Fruit fly (Drosophila melanogaster) whole organism, embryonic: ENCODE measurements around the gene Tsen34.

Source experiments
- Asciz ChIP-seq: fragments of 200-800 bp; sonication (Bioruptor generic); optimal IDR thresholded peaks from 2 replicates; lab custom pipeline; 2017; ENCODE audit warnings: missing biosample characterization, mild to moderate bottlenecking, missing genetic modification characterization, missing genetic modification reagents
- Atf-2 ChIP-seq: fragments of 200-800 bp; sonication (Bioruptor generic); optimal IDR thresholded peaks from 2 replicates; lab custom pipeline; 2016; ENCODE audit warnings: missing biosample characterization, missing genetic modification characterization
- C15 ChIP-seq: fragments of 200-800 bp; sonication (Bioruptor generic); IDR thresholded peaks from 3 replicates; pipeline ENCODE4 v1.3.6; 2022; ENCODE audit warnings: missing biosample characterization, missing genetic modification characterization
- CG10321 ChIP-seq: fragments of 200-800 bp; sonication (Bioruptor generic); IDR thresholded peaks from 2 replicates; pipeline ENCODE4 v1.3.6; 2022; ENCODE audit warnings: missing biosample characterization, missing genetic modification characterization
- CG12299 ChIP-seq: fragments of 200-800 bp; sonication (Bioruptor generic); optimal IDR thresholded peaks from 2 replicates; lab custom pipeline; 2018; ENCODE audit warnings: missing biosample characterization, mild to moderate bottlenecking, missing genetic modification characterization
- CG13287 ChIP-seq: fragments of 200-800 bp; sonication (Bioruptor generic); IDR thresholded peaks from 2 replicates; pipeline ENCODE4 v1.3.6; 2022; ENCODE audit warnings: missing biosample characterization, missing genetic modification characterization; ENCODE audit not compliant: partially characterized antibody
- CG13296 ChIP-seq: fragments of 200-800 bp; sonication (Bioruptor generic); optimal IDR thresholded peaks from 3 replicates; lab custom pipeline; 2018; ENCODE audit warnings: missing biosample characterization, mild to moderate bottlenecking, missing genetic modification characterization
- CG13624 ChIP-seq: fragments of 200-800 bp; sonication (Bioruptor generic); optimal IDR thresholded peaks from 2 replicates; lab custom pipeline; 2016; ENCODE audit warnings: missing biosample characterization, missing genetic modification characterization
- CG15479 ChIP-seq: fragments of 200-800 bp; sonication (Bioruptor generic); optimal IDR thresholded peaks from 3 replicates; lab custom pipeline; 2019; ENCODE audit warnings: missing biosample characterization, mild to moderate bottlenecking, missing genetic modification characterization, moderate library complexity
- CG1602 ChIP-seq: fragments of 200-800 bp; sonication (Bioruptor generic); optimal IDR thresholded peaks from 3 replicates; lab custom pipeline; 2016; ENCODE audit warnings: missing biosample characterization, missing genetic modification characterization
- CG17186 ChIP-seq: fragments of 200-800 bp; sonication (Bioruptor generic); optimal IDR thresholded peaks from 3 replicates; lab custom pipeline; 2017; ENCODE audit warnings: missing biosample characterization, missing genetic modification reagents, missing genetic modification characterization
- CG17802 ChIP-seq: fragments of 200-800 bp; sonication (Bioruptor generic); optimal IDR thresholded peaks from 2 replicates; lab custom pipeline; 2018; ENCODE audit warnings: missing biosample characterization, mild to moderate bottlenecking, missing genetic modification characterization, moderate library complexity
- CG17912 ChIP-seq: fragments of 200-800 bp; sonication (Bioruptor generic); optimal IDR thresholded peaks from 2 replicates; lab custom pipeline; 2018; ENCODE audit warnings: missing biosample characterization, mild to moderate bottlenecking, missing genetic modification characterization
- CG30403 ChIP-seq: fragments of 200-800 bp; sonication (Bioruptor generic); optimal IDR thresholded peaks from 3 replicates; lab custom pipeline; 2016; ENCODE audit warnings: missing biosample characterization, missing genetic modification characterization
- CG3065 ChIP-seq: fragments of 200-800 bp; sonication (Bioruptor generic); optimal IDR thresholded peaks from 2 replicates; lab custom pipeline; 2016; ENCODE audit warnings: missing biosample characterization, missing genetic modification characterization
- CG32532 ChIP-seq: fragments of 200-800 bp; sonication (Bioruptor generic); IDR thresholded peaks from 2 replicates; pipeline ENCODE4 v1.3.6; 2022; ENCODE audit warnings: missing biosample characterization, missing genetic modification characterization
- CG32772 ChIP-seq: fragments of 200-800 bp; sonication (Bioruptor generic); IDR thresholded peaks from 2 replicates; pipeline ENCODE4 v1.3.6; 2022; ENCODE audit warnings: missing biosample characterization, missing genetic modification characterization
- CG6654 ChIP-seq: fragments of 200-800 bp; sonication (Bioruptor generic); optimal IDR thresholded peaks from 2 replicates; lab custom pipeline; 2017; ENCODE audit warnings: missing biosample characterization, mild to moderate bottlenecking, missing genetic modification characterization
- CG7556 ChIP-seq: fragments of 200-800 bp; sonication (Bioruptor generic); optimal IDR thresholded peaks from 2 replicates; lab custom pipeline; 2017; ENCODE audit warnings: missing biosample characterization, mild to moderate bottlenecking, missing genetic modification characterization
- CG8281 ChIP-seq: fragments of 200-800 bp; sonication (Bioruptor generic); optimal IDR thresholded peaks from 2 replicates; lab custom pipeline; 2018; ENCODE audit warnings: missing biosample characterization, mild to moderate bottlenecking, missing genetic modification characterization, moderate library complexity
- CG8388 ChIP-seq: fragments of 200-800 bp; sonication (Bioruptor generic); optimal IDR thresholded peaks from 2 replicates; lab custom pipeline; 2019; ENCODE audit warnings: missing biosample characterization, mild to moderate bottlenecking, missing genetic modification characterization, moderate library complexity
- CG9437 ChIP-seq: fragments of 200-800 bp; sonication (Bioruptor generic); optimal IDR thresholded peaks from 2 replicates; lab custom pipeline; 2018; ENCODE audit warnings: missing biosample characterization, mild to moderate bottlenecking, missing genetic modification characterization
- Ets65A ChIP-seq: fragments of 200-800 bp; sonication (Bioruptor generic); peaks from one replicate; lab custom pipeline; 2016; ENCODE audit warnings: missing biosample characterization, missing genetic modification characterization
- Ets97D ChIP-seq: fragments of 200-800 bp; sonication (Bioruptor generic); optimal IDR thresholded peaks from 3 replicates; lab custom pipeline; 2016; ENCODE audit warnings: missing biosample characterization, missing genetic modification characterization
- HLH3B ChIP-seq: fragments of 200-800 bp; sonication (Bioruptor generic); IDR thresholded peaks from 2 replicates; pipeline ENCODE4 v1.3.6; 2022; ENCODE audit warnings: missing biosample characterization, missing genetic modification characterization
- HmgZ ChIP-seq: fragments of 200-800 bp; sonication (Bioruptor generic); optimal IDR thresholded peaks from 2 replicates; lab custom pipeline; 2018; ENCODE audit warnings: missing biosample characterization, mild to moderate bottlenecking, missing genetic modification characterization
- Hmr ChIP-seq: fragments of 200-800 bp; sonication (Bioruptor generic); optimal IDR thresholded peaks from 3 replicates; lab custom pipeline; 2017; ENCODE audit warnings: mild to moderate bottlenecking, missing biosample characterization, missing genetic modification reagents, missing genetic modification characterization
- Hr78 ChIP-seq, 2 experiments: fragments of 200-800 bp in 1 of 2; fragments of >200 bp in 1 of 2; sonication (Bioruptor generic) in 1 of 2; optimal IDR thresholded peaks; 2 replicates each; lab custom pipeline; 2017 to 2019; ENCODE audit warnings: missing biosample characterization in 2 of 2, missing genetic modification characterization in 2 of 2, mild to moderate bottlenecking in 1 of 2, moderate library complexity in 1 of 2
- Med ChIP-seq: fragments of 200-800 bp; sonication (Bioruptor generic); peaks from one replicate; lab custom pipeline; 2016; ENCODE audit warnings: missing biosample characterization, missing genetic modification characterization, mild to moderate bottlenecking, inconsistent platforms, moderate library complexity
- Oli ChIP-seq: fragments of 200-800 bp; sonication (Bioruptor generic); optimal IDR thresholded peaks from 2 replicates; lab custom pipeline; 2018; ENCODE audit warnings: missing biosample characterization, mild to moderate bottlenecking, missing genetic modification characterization, moderate library complexity
- Pdp1 ChIP-seq, 2 experiments: fragments of 200-800 bp; sonication (Bioruptor generic); optimal IDR thresholded peaks; 3 replicates each; lab custom pipeline; 2016; ENCODE audit warnings: missing biosample characterization in 2 of 2, missing genetic modification characterization in 2 of 2, mild to moderate bottlenecking in 1 of 2, moderate library complexity in 1 of 2
- Ptx1 ChIP-seq: fragments of 200-800 bp; sonication (Bioruptor generic); IDR thresholded peaks from 2 replicates; pipeline ENCODE4 v1.3.6; 2022; ENCODE audit warnings: missing biosample characterization, missing genetic modification characterization
- Vsx1 ChIP-seq: fragments of 200-800 bp; sonication (Bioruptor generic); optimal IDR thresholded peaks from 2 replicates; lab custom pipeline; 2017; ENCODE audit warnings: missing biosample characterization, mild to moderate bottlenecking, missing genetic modification characterization, missing genetic modification reagents
- al ChIP-seq: fragments of 200-800 bp; sonication (Bioruptor generic); IDR thresholded peaks from 2 replicates; pipeline ENCODE4 v1.3.6; 2022; ENCODE audit warnings: missing biosample characterization, missing genetic modification characterization
- ase ChIP-seq: fragments of 200-800 bp; sonication (Bioruptor generic); IDR thresholded peaks from 3 replicates; pipeline ENCODE4 v1.3.6; 2022; ENCODE audit warnings: missing biosample characterization, missing genetic modification characterization
- bbx ChIP-seq: fragments of 200-800 bp; sonication (Bioruptor generic); IDR thresholded peaks from 2 replicates; pipeline ENCODE4 v1.3.6; 2022; ENCODE audit warnings: missing biosample characterization, missing genetic modification characterization; ENCODE audit not compliant: partially characterized antibody
- bcd ChIP-seq: fragments of 200-800 bp; sonication (Bioruptor generic); optimal IDR thresholded peaks from 2 replicates; lab custom pipeline; 2017; ENCODE audit warnings: missing biosample characterization, mild to moderate bottlenecking, missing genetic modification characterization
- cwo ChIP-seq: fragments of 200-800 bp; sonication (Bioruptor generic); optimal IDR thresholded peaks from 3 replicates; lab custom pipeline; 2017; ENCODE audit warnings: missing biosample characterization, missing genetic modification characterization, mild to moderate bottlenecking, moderate library complexity, missing genetic modification reagents
- dati ChIP-seq: fragments of 200-800 bp; sonication (Bioruptor generic); IDR thresholded peaks from 2 replicates; pipeline ENCODE4 v1.3.6; 2022; ENCODE audit warnings: missing biosample characterization, missing genetic modification characterization
- dmrt11E ChIP-seq: fragments of 200-800 bp; sonication (Bioruptor generic); optimal IDR thresholded peaks from 3 replicates; lab custom pipeline; 2018; ENCODE audit warnings: missing biosample characterization, mild to moderate bottlenecking, missing genetic modification characterization, moderate library complexity
- fu2 ChIP-seq: fragments of 200-800 bp; sonication (Bioruptor generic); optimal IDR thresholded peaks from 2 replicates; lab custom pipeline; 2016; ENCODE audit warnings: missing biosample characterization, missing genetic modification characterization
- jumu ChIP-seq: fragments of 200-800 bp; sonication (Bioruptor generic); optimal IDR thresholded peaks from 3 replicates; lab custom pipeline; 2016; ENCODE audit warnings: missing biosample characterization, missing genetic modification characterization
- ken ChIP-seq: fragments of 200-800 bp; sonication (Bioruptor generic); IDR thresholded peaks from 3 replicates; pipeline ENCODE4 v1.3.6; 2022; ENCODE audit warnings: missing biosample characterization, missing genetic modification characterization
- lilli ChIP-seq: fragments of 200-800 bp; sonication (Bioruptor generic); optimal IDR thresholded peaks from 3 replicates; lab custom pipeline; 2016; ENCODE audit warnings: missing biosample characterization, missing genetic modification characterization
- lola ChIP-seq, 3 experiments: fragments of >200 bp in 2 of 3; fragments of 200-800 bp in 1 of 3; sonication (Bioruptor generic) in 1 of 3; optimal IDR thresholded peaks; 2 replicates each; lab custom pipeline; 2017 to 2019; ENCODE audit warnings: missing biosample characterization in 3 of 3, missing genetic modification characterization in 3 of 3, mild to moderate bottlenecking in 1 of 3, moderate library complexity in 1 of 3
- rib ChIP-seq: fragments of 200-800 bp; sonication (Bioruptor generic); IDR thresholded peaks from 2 replicates; pipeline ENCODE4 v1.3.6; 2022; ENCODE audit warnings: missing biosample characterization, missing genetic modification characterization
- seq ChIP-seq: fragments of 200-800 bp; sonication (Bioruptor generic); IDR thresholded peaks from 2 replicates; pipeline ENCODE4 v1.3.6; 2022; ENCODE audit warnings: missing biosample characterization, missing genetic modification characterization
- slp2 ChIP-seq: fragments of 200-800 bp; sonication (Bioruptor generic); optimal IDR thresholded peaks from 2 replicates; lab custom pipeline; 2016; ENCODE audit warnings: missing biosample characterization, missing genetic modification characterization
- tna ChIP-seq: fragments of 200-800 bp; sonication (Bioruptor generic); IDR thresholded peaks from 2 replicates; pipeline ENCODE4 v1.3.6; 2022; ENCODE audit warnings: missing biosample characterization, missing genetic modification characterization; ENCODE audit not compliant: partially characterized antibody

The Tsen34 gene

dm6 chr3L:14790127-14790589 lies 28.5 kb upstream of the Tsen34 start (continued):
- TF ChIP-seq lola (GFP tag; optimal IDR thresholded peaks at IDR 0.05; lab: Kevin White, UChicago) (peak in 1 of 3 experiments; percentile 31), Ets65A (GFP tag; lab: Kevin White, UChicago) (peak; percentile 97), Hmr (peak; percentile 77), Asciz (GFP tag; lab: Kevin White, UChicago) (no peak), CG15479 (peak; percentile 76), Med (GFP tag; lab: Kevin White, UChicago) (peak; percentile 99), CG30403 (GFP tag; lab: Kevin White, UChicago) (peak; percentile 83), jumu (GFP tag; lab: Kevin White, UChicago) (peak; percentile 87), Ptx1 (GFP tag; lab: Robert Waterston, UW) (peak; percentile 83), HLH3B (GFP tag; lab: Robert Waterston, UW) (peak; percentile 64), Pdp1 (GFP tag; optimal IDR thresholded peaks at IDR 0.05; lab: Kevin White, UChicago) (peak; percentile 63 to 89), dmrt11E (tag; lab: Kevin White, UChicago) (peak; percentile 45), ase (GFP tag; lab: Robert Waterston, UW) (peak; percentile 35; the same call in 1 of the 3 replicates), CG17912 (peak; percentile 62), CG10321 (GFP tag; lab: Robert Waterston, UW) (peak; percentile 52; the same call in 1 of the 2 replicates), bcd (GFP tag; lab: Kevin White, UChicago) (peak; percentile 69), Hr78 (GFP tag; optimal IDR thresholded peaks at IDR 0.05; lab: Kevin White, UChicago) (no peak), seq (GFP tag; lab: Robert Waterston, UW) (peak; percentile 48; the same call in 1 of the 2 replicates), CG12299 (peak; percentile 72), tna (GFP tag; lab: Robert Waterston, UW) (peak; percentile 44), bbx (peak; percentile 72), C15 (no peak), lilli (peak; percentile 91), CG17186 (GFP tag; lab: Kevin White, UChicago) (peak; percentile 87), Ets97D (GFP tag; lab: Kevin White, UChicago) (peak; percentile 70), CG13296 (no peak), CG17802 (peak; percentile 33), Oli (tag; lab: Kevin White, UChicago) (peak; percentile 60), ken (GFP tag; lab: Robert Waterston, UW) (peak; percentile 79; the same call in 2 of the 3 replicates), CG32772 (peak; percentile 71), CG3065 (GFP tag; lab: Kevin White, UChicago) (peak; percentile 54), CG1602 (GFP tag; lab: Kevin White, UChicago) (peak; percentile 76), CG32532 (GFP tag; lab: Robert Waterston, UW) (peak; percentile 77), Vsx1 (no peak), slp2 (peak; percentile 75), CG13624 (peak; percentile 88), fu2 (peak; percentile 80), CG9437 (GFP tag; lab: Kevin White, UChicago) (peak; percentile 61), CG6654 (peak; percentile 22), CG8388 (GFP tag; lab: Kevin White, UChicago) (peak; percentile 56), al (GFP tag; lab: Robert Waterston, UW) (peak; percentile 72), CG13287 (peak; percentile 82), CG7556 (GFP tag; lab: Kevin White, UChicago) (peak; percentile 67), dati (GFP tag; lab: Robert Waterston, UW) (no peak), CG8281 (peak; percentile 37), cwo (peak; percentile 13), Atf-2 (GFP tag; lab: Kevin White, UChicago) (peak; percentile 73), rib (GFP tag; lab: Robert Waterston, UW) (peak; percentile 75), HmgZ (tag; lab: Kevin White, UChicago) (peak; percentile 83)
